1 fruit fly cellular context compared by ENCODE assay signal in genomic region chrX:11148272-11148835, dm6.
A peak's percentile ranks its signal among the peaks of the same experiment; 100 is the strongest.
TF ChIP-seq lines count a peak whose summit lies in the region.

Gene Ran (minus strand): TSS chrX:11148716.

TF ChIP-seq in whole organism, embryonic, 481 proteins besides CTCF, POLR2A, EP300 and RAD21 (continued from another document):
- no peak for TF ChIP-seq exex (tag; optimal IDR thresholded peaks at IDR 0.05; lab: Kevin White, UChicago)
- no peak for TF ChIP-seq CG10654 (GFP tag; optimal IDR thresholded peaks at IDR 0.05; lab: Kevin White, UChicago)
- TF ChIP-seq CG17912 (GFP tag; optimal IDR thresholded peaks at IDR 0.05; lab: Kevin White, UChicago), result no peak
- no peak for TF ChIP-seq pb (GFP tag; optimal IDR thresholded peaks at IDR 0.05; lab: Kevin White, UChicago)
- TF ChIP-seq CG8388 (GFP tag; optimal IDR thresholded peaks at IDR 0.05; lab: Kevin White, UChicago), result no peak
- no peak for TF ChIP-seq Ets97D (GFP tag; optimal IDR thresholded peaks at IDR 0.05; lab: Kevin White, UChicago)
- no peak for TF ChIP-seq CG2202 (tag; optimal IDR thresholded peaks at IDR 0.05; lab: Kevin White, UChicago)
- no peak for TF ChIP-seq NC2β (GFP tag; optimal IDR thresholded peaks at IDR 0.05; lab: Kevin White, UChicago)
- TF ChIP-seq ind (GFP tag; optimal IDR thresholded peaks at IDR 0.05; lab: Kevin White, UChicago), result no peak
- no peak for TF ChIP-seq CG33213 (GFP tag; optimal IDR thresholded peaks at IDR 0.05; lab: Kevin White, UChicago)
- no peak for TF ChIP-seq CG14441 (GFP tag; IDR thresholded peaks at IDR 0.05; lab: Robert Waterston, UW)
- no peak for TF ChIP-seq CG11456 (GFP tag; IDR thresholded peaks at IDR 0.05; lab: Robert Waterston, UW)
- TF ChIP-seq Meics (GFP tag; optimal IDR thresholded peaks at IDR 0.05; lab: Kevin White, UChicago), result no peak
- TF ChIP-seq slp2 (GFP tag; optimal IDR thresholded peaks at IDR 0.05; lab: Kevin White, UChicago), result no peak
- no peak for TF ChIP-seq Gug (GFP tag; IDR thresholded peaks at IDR 0.05; lab: Robert Waterston, UW)
- no peak for TF ChIP-seq Usf (GFP tag; optimal IDR thresholded peaks at IDR 0.05; lab: Kevin White, UChicago)
- TF ChIP-seq luna (GFP tag; optimal IDR thresholded peaks at IDR 0.05; lab: Kevin White, UChicago), result no peak
- TF ChIP-seq pfk (GFP tag; optimal IDR thresholded peaks at IDR 0.05; lab: Kevin White, UChicago), result peak; percentile 55
- no peak for TF ChIP-seq CG15269 (tag; optimal IDR thresholded peaks at IDR 0.05; lab: Kevin White, UChicago)
- no peak for TF ChIP-seq pros (GFP tag; optimal IDR thresholded peaks at IDR 0.05; lab: Kevin White, UChicago)
- TF ChIP-seq tap (tag; optimal IDR thresholded peaks at IDR 0.05; lab: Kevin White, UChicago), result no peak
- TF ChIP-seq danr (GFP tag; IDR thresholded peaks at IDR 0.05; lab: Robert Waterston, UW), result no peak
- no peak for TF ChIP-seq Mad (GFP tag; optimal IDR thresholded peaks at IDR 0.05; lab: Kevin White, UChicago)
- TF ChIP-seq chm (GFP tag; IDR thresholded peaks at IDR 0.05; lab: Robert Waterston, UW), result no peak
- peak in 1 of 3 experiments; percentile 42 for TF ChIP-seq lola (GFP tag; optimal IDR thresholded peaks at IDR 0.05; lab: Kevin White, UChicago)
- TF ChIP-seq z (GFP tag; IDR thresholded peaks at IDR 0.05; lab: Robert Waterston, UW), result no peak
- peak; percentile 24 for TF ChIP-seq CG15514 (GFP tag; optimal IDR thresholded peaks at IDR 0.05; lab: Kevin White, UChicago)
- TF ChIP-seq CG10959 (GFP tag; IDR thresholded peaks at IDR 0.05; lab: Robert Waterston, UW), result no peak
- TF ChIP-seq croc (GFP tag; conservative IDR thresholded peaks at IDR 0.05; lab: Robert Waterston, UW), result no peak
- peak; percentile 44 for TF ChIP-seq sens (GFP tag; lab: Kevin White, UChicago)
- no peak for TF ChIP-seq CG11504 (tag; optimal IDR thresholded peaks at IDR 0.05; lab: Kevin White, UChicago)
- TF ChIP-seq sna (GFP tag; IDR thresholded peaks at IDR 0.05; lab: Robert Waterston, UW; ENCODE audit: partially characterized antibody), result no peak
- no peak for TF ChIP-seq CG8290 (GFP tag; optimal IDR thresholded peaks at IDR 0.05; lab: Kevin White, UChicago)
- TF ChIP-seq CG8290 (tag; optimal IDR thresholded peaks at IDR 0.05; lab: Kevin White, UChicago), result no peak
- TF ChIP-seq Sin3A (optimal IDR thresholded peaks at IDR 0.05; lab: Kevin White, UChicago), result no peak
- no peak for TF ChIP-seq CG5245 (GFP tag; optimal IDR thresholded peaks at IDR 0.05; lab: Kevin White, UChicago)
- no peak for TF ChIP-seq D19B (GFP tag; optimal IDR thresholded peaks at IDR 0.05; lab: Kevin White, UChicago)
- no peak for TF ChIP-seq Deaf1 (tag; optimal IDR thresholded peaks at IDR 0.05; lab: Kevin White, UChicago)
- no peak for TF ChIP-seq Gsc (GFP tag; IDR thresholded peaks at IDR 0.05; lab: Robert Waterston, UW)
- TF ChIP-seq CG17186 (GFP tag; optimal IDR thresholded peaks at IDR 0.05; lab: Kevin White, UChicago), result no peak
- no peak for TF ChIP-seq h (optimal IDR thresholded peaks at IDR 0.05; lab: Kevin White, UChicago)
- TF ChIP-seq Ets65A (GFP tag; lab: Kevin White, UChicago), result no peak
- no peak for TF ChIP-seq yki (optimal IDR thresholded peaks at IDR 0.05; lab: Kevin White, UChicago)
- no peak for TF ChIP-seq HLH54F (GFP tag; optimal IDR thresholded peaks at IDR 0.05; lab: Kevin White, UChicago)
- peak; percentile 15; the same call in 1 of the 3 replicates for TF ChIP-seq CG6791 (GFP tag; IDR thresholded peaks at IDR 0.05; lab: Robert Waterston, UW; ENCODE audit: partially characterized antibody)
- no peak for TF ChIP-seq CG7786 (GFP tag; optimal IDR thresholded peaks at IDR 0.05; lab: Kevin White, UChicago)
- TF ChIP-seq CG12236 (GFP tag; optimal IDR thresholded peaks at IDR 0.05; lab: Kevin White, UChicago), result no peak
- TF ChIP-seq CG12391 (tag; optimal IDR thresholded peaks at IDR 0.05; lab: Kevin White, UChicago), result peak; percentile 25
- TF ChIP-seq CG10366 (GFP tag; IDR thresholded peaks at IDR 0.05; lab: Robert Waterston, UW), result no peak
- TF ChIP-seq MTF-1 (GFP tag; optimal IDR thresholded peaks at IDR 0.05; lab: Kevin White, UChicago; ENCODE audit: borderline replicate concordance), result no peak
- no peak for TF ChIP-seq tio (GFP tag; optimal IDR thresholded peaks at IDR 0.05; lab: Kevin White, UChicago)
- TF ChIP-seq eyg (GFP tag; optimal IDR thresholded peaks at IDR 0.05; lab: Kevin White, UChicago), result no peak
- no peak for TF ChIP-seq CG8944 (GFP tag; optimal IDR thresholded peaks at IDR 0.05; lab: Kevin White, UChicago)
- TF ChIP-seq CG7839 (tag; optimal IDR thresholded peaks at IDR 0.05; lab: Kevin White, UChicago), result no peak
- no peak for TF ChIP-seq al (GFP tag; IDR thresholded peaks at IDR 0.05; lab: Robert Waterston, UW)
- peak; percentile 65 for TF ChIP-seq Dref (GFP tag; IDR thresholded peaks at IDR 0.05; lab: Robert Waterston, UW)
- TF ChIP-seq lab (GFP tag; optimal IDR thresholded peaks at IDR 0.05; lab: Kevin White, UChicago), result peak; percentile 15
- TF ChIP-seq CG18476 (GFP tag; optimal IDR thresholded peaks at IDR 0.05; lab: Kevin White, UChicago), result no peak
- no peak for TF ChIP-seq Nf-YC (tag; optimal IDR thresholded peaks at IDR 0.05; lab: Kevin White, UChicago)
- no peak for TF ChIP-seq org-1 (GFP tag; optimal IDR thresholded peaks at IDR 0.05; lab: Kevin White, UChicago)
- TF ChIP-seq CG4617 (GFP tag; optimal IDR thresholded peaks at IDR 0.05; lab: Kevin White, UChicago; ENCODE audit: borderline replicate concordance), result peak; percentile 15
- no peak for TF ChIP-seq CG3163 (GFP tag; optimal IDR thresholded peaks at IDR 0.05; lab: Kevin White, UChicago)
- no peak for TF ChIP-seq Hr78 (GFP tag; optimal IDR thresholded peaks at IDR 0.05; lab: Kevin White, UChicago)
- TF ChIP-seq CG1603 (tag; optimal IDR thresholded peaks at IDR 0.05; lab: Kevin White, UChicago), result peak; percentile 89
- no peak for TF ChIP-seq sisA (GFP tag; IDR thresholded peaks at IDR 0.05; lab: Robert Waterston, UW)
- no peak for TF ChIP-seq Hmr (GFP tag; optimal IDR thresholded peaks at IDR 0.05; lab: Kevin White, UChicago)
- no peak for TF ChIP-seq unpg (GFP tag; optimal IDR thresholded peaks at IDR 0.05; lab: Kevin White, UChicago)
- TF ChIP-seq CG2712 (tag; optimal IDR thresholded peaks at IDR 0.05; lab: Kevin White, UChicago), result peak; percentile 31
- TF ChIP-seq Dbx (GFP tag; IDR thresholded peaks at IDR 0.05; lab: Robert Waterston, UW), result no peak
- no peak for TF ChIP-seq CG10147 (GFP tag; optimal IDR thresholded peaks at IDR 0.05; lab: Kevin White, UChicago)
- TF ChIP-seq CG30020 (tag; optimal IDR thresholded peaks at IDR 0.05; lab: Kevin White, UChicago), result peak; percentile 95
- TF ChIP-seq CG7987 (GFP tag; optimal IDR thresholded peaks at IDR 0.05; lab: Kevin White, UChicago), result no peak
